Worm (Caenorhabditis elegans): ENCODE results near the gene F29B9.7.
A peak's percentile ranks its signal among the peaks of the same experiment; 100 is the strongest.

The F29B9.7 gene

ce11 chrIV:4637840-4638239 is 11.7 kb upstream of the F29B9.7 start, which contains the start of gene F19C7.8:
TSS of gene F19C7.8 (minus strand) at chrIV:4638095.
- no peak for TF ChIP-seq cog-1 (tag; optimal IDR thresholded peaks at IDR 0.05)
- no peak for TF ChIP-seq klf-2 (GFP tag; conservative IDR thresholded peaks at IDR 0.05)
- no peak for TF ChIP-seq flt-1 (GFP tag; IDR thresholded peaks at IDR 0.05)
- TF ChIP-seq med-1 (GFP tag; optimal IDR thresholded peaks at IDR 0.05; ENCODE audit: insufficient read depth), result no peak
- TF ChIP-seq tab-1 (GFP tag; IDR thresholded peaks at IDR 0.05), result no peak
- no peak for TF ChIP-seq ref-1 (GFP tag; conservative IDR thresholded peaks at IDR 0.05)
- no peak for TF ChIP-seq T22C8.4 (GFP tag; IDR thresholded peaks at IDR 0.05)
- TF ChIP-seq ztf-23 (GFP tag; IDR thresholded peaks at IDR 0.05), result no peak
- no peak for TF ChIP-seq ztf-29 (GFP tag; IDR thresholded peaks at IDR 0.05)

- no peak for TF ChIP-seq tab-1 (GFP tag; IDR thresholded peaks at IDR 0.05)
- TF ChIP-seq cog-1 (tag; optimal IDR thresholded peaks at IDR 0.05), result no peak
- TF ChIP-seq klf-2 (GFP tag; conservative IDR thresholded peaks at IDR 0.05), result no peak
- TF ChIP-seq ztf-29 (GFP tag; IDR thresholded peaks at IDR 0.05), result no peak
- TF ChIP-seq T22C8.4 (GFP tag; IDR thresholded peaks at IDR 0.05), result no peak
- no peak for TF ChIP-seq ztf-23 (GFP tag; IDR thresholded peaks at IDR 0.05)
- no peak for TF ChIP-seq ref-1 (GFP tag; conservative IDR thresholded peaks at IDR 0.05)
- no peak for TF ChIP-seq flt-1 (GFP tag; IDR thresholded peaks at IDR 0.05)
- no peak for TF ChIP-seq med-1 (GFP tag; optimal IDR thresholded peaks at IDR 0.05; ENCODE audit: insufficient read depth)
Measured at ce11 chrIV:4639352-4639751, 10.2 kb upstream of the F29B9.7 start.

ce11 chrIV:4640941-4641340 is 8.6 kb upstream of the F29B9.7 start:
- TF ChIP-seq ref-1 (GFP tag; conservative IDR thresholded peaks at IDR 0.05) (no peak), ztf-29 (GFP tag; IDR thresholded peaks at IDR 0.05) (no peak), klf-2 (GFP tag; conservative IDR thresholded peaks at IDR 0.05) (no peak), T22C8.4 (GFP tag; IDR thresholded peaks at IDR 0.05) (no peak), ztf-23 (GFP tag; IDR thresholded peaks at IDR 0.05) (no peak), cog-1 (tag; optimal IDR thresholded peaks at IDR 0.05) (no peak), flt-1 (GFP tag; IDR thresholded peaks at IDR 0.05) (no peak), tab-1 (GFP tag; IDR thresholded peaks at IDR 0.05) (no peak), med-1 (GFP tag; optimal IDR thresholded peaks at IDR 0.05; ENCODE audit: insufficient read depth) (no peak)

- TF ChIP-seq ztf-29 (GFP tag; IDR thresholded peaks at IDR 0.05) (peak; percentile 68; the same call in 1 of the 2 replicates), cog-1 (tag; optimal IDR thresholded peaks at IDR 0.05) (no peak), ref-1 (GFP tag; conservative IDR thresholded peaks at IDR 0.05) (0 out of 2 replicates have a peak, but pooled peaks have one; percentile 27)
Measured at ce11 chrIV:4643577-4643976, 6.0 kb upstream of the F29B9.7 start.

- TF ChIP-seq tab-1 (GFP tag; IDR thresholded peaks at IDR 0.05) (no peak), T22C8.4 (GFP tag; IDR thresholded peaks at IDR 0.05) (no peak), klf-2 (GFP tag; conservative IDR thresholded peaks at IDR 0.05) (no peak)
Measured at ce11 chrIV:4645243-4645642, 4.3 kb upstream of the F29B9.7 start.

ce11 chrIV:4647385-4647784 is 2.2 kb upstream of the F29B9.7 start, which contains the start of gene F29B9.8:
TSS of gene F29B9.8 (plus strand) at chrIV:4647685.
- TF ChIP-seq cog-1 (tag; optimal IDR thresholded peaks at IDR 0.05) (no peak), klf-2 (GFP tag; conservative IDR thresholded peaks at IDR 0.05) (no peak), ztf-29 (GFP tag; IDR thresholded peaks at IDR 0.05) (no peak), T22C8.4 (GFP tag; IDR thresholded peaks at IDR 0.05) (no peak), tab-1 (GFP tag; IDR thresholded peaks at IDR 0.05) (no peak), ref-1 (GFP tag; conservative IDR thresholded peaks at IDR 0.05) (no peak), flt-1 (GFP tag; IDR thresholded peaks at IDR 0.05) (no peak), ztf-23 (GFP tag; IDR thresholded peaks at IDR 0.05) (no peak), med-1 (GFP tag; optimal IDR thresholded peaks at IDR 0.05; ENCODE audit: insufficient read depth) (no peak)

ce11 chrIV:4650624-4651094 is 1.1 kb downstream of the F29B9.7 start, which contains the start of gene ubc-9:
TSS of gene ubc-9 (plus strand) at chrIV:4651044.
- TF ChIP-seq tab-1 (GFP tag; IDR thresholded peaks at IDR 0.05) (0 out of 2 replicates have a peak, but pooled peaks have one; percentile 55), med-1 (GFP tag; optimal IDR thresholded peaks at IDR 0.05; ENCODE audit: insufficient read depth) (no peak), T22C8.4 (GFP tag; IDR thresholded peaks at IDR 0.05) (peak; percentile 99), cog-1 (tag; optimal IDR thresholded peaks at IDR 0.05) (no peak), ztf-29 (GFP tag; IDR thresholded peaks at IDR 0.05) (no peak), ztf-23 (GFP tag; IDR thresholded peaks at IDR 0.05) (0 out of 2 replicates have a peak, but pooled peaks have one; percentile 45), flt-1 (GFP tag; IDR thresholded peaks at IDR 0.05) (peak; percentile 58; the same call in 1 of the 2 replicates), klf-2 (GFP tag; conservative IDR thresholded peaks at IDR 0.05) (no peak), ref-1 (GFP tag; conservative IDR thresholded peaks at IDR 0.05) (no peak)

- no peak for TF ChIP-seq ztf-29 (GFP tag; IDR thresholded peaks at IDR 0.05)
- TF ChIP-seq T22C8.4 (GFP tag; IDR thresholded peaks at IDR 0.05), result no peak
- no peak for TF ChIP-seq klf-2 (GFP tag; conservative IDR thresholded peaks at IDR 0.05)
- TF ChIP-seq flt-1 (GFP tag; IDR thresholded peaks at IDR 0.05), result no peak
- no peak for TF ChIP-seq tab-1 (GFP tag; IDR thresholded peaks at IDR 0.05)
- TF ChIP-seq ztf-23 (GFP tag; IDR thresholded peaks at IDR 0.05), result no peak
- no peak for TF ChIP-seq cog-1 (tag; optimal IDR thresholded peaks at IDR 0.05)
- TF ChIP-seq med-1 (GFP tag; optimal IDR thresholded peaks at IDR 0.05; ENCODE audit: insufficient read depth), result no peak
- no peak for TF ChIP-seq ref-1 (GFP tag; conservative IDR thresholded peaks at IDR 0.05)
Measured at ce11 chrIV:4652365-4652844, 2.8 kb downstream of the F29B9.7 start, which contains the start of gene F29B9.5. TSS of gene F29B9.5 (plus strand) at chrIV:4652415.

ce11 chrIV:4652962-4653361 is 3.4 kb downstream of the F29B9.7 start, which contains the start of gene psr-1:
TSS of gene psr-1 (plus strand) at chrIV:4653262.
- TF ChIP-seq ref-1 (GFP tag; conservative IDR thresholded peaks at IDR 0.05) (no peak), flt-1 (GFP tag; IDR thresholded peaks at IDR 0.05) (no peak), ztf-23 (GFP tag; IDR thresholded peaks at IDR 0.05) (no peak), tab-1 (GFP tag; IDR thresholded peaks at IDR 0.05) (no peak), med-1 (GFP tag; optimal IDR thresholded peaks at IDR 0.05; ENCODE audit: insufficient read depth) (no peak), klf-2 (GFP tag; conservative IDR thresholded peaks at IDR 0.05) (no peak), cog-1 (tag; optimal IDR thresholded peaks at IDR 0.05) (no peak), T22C8.4 (GFP tag; IDR thresholded peaks at IDR 0.05) (no peak), ztf-29 (GFP tag; IDR thresholded peaks at IDR 0.05) (no peak)

ce11 chrIV:4653708-4654107 is 4.1 kb downstream of the F29B9.7 start:
- no peak for TF ChIP-seq klf-2 (GFP tag; conservative IDR thresholded peaks at IDR 0.05)
- no peak for TF ChIP-seq tab-1 (GFP tag; IDR thresholded peaks at IDR 0.05)
- TF ChIP-seq med-1 (GFP tag; optimal IDR thresholded peaks at IDR 0.05; ENCODE audit: insufficient read depth), result no peak
- no peak for TF ChIP-seq flt-1 (GFP tag; IDR thresholded peaks at IDR 0.05)
- no peak for TF ChIP-seq ztf-23 (GFP tag; IDR thresholded peaks at IDR 0.05)
- TF ChIP-seq cog-1 (tag; optimal IDR thresholded peaks at IDR 0.05), result no peak
- no peak for TF ChIP-seq T22C8.4 (GFP tag; IDR thresholded peaks at IDR 0.05)
- TF ChIP-seq ref-1 (GFP tag; conservative IDR thresholded peaks at IDR 0.05), result no peak
- TF ChIP-seq ztf-29 (GFP tag; IDR thresholded peaks at IDR 0.05), result no peak
